Worm (Caenorhabditis elegans) whole organism, early embryonic: ENCODE results near the gene F49F1.14.
"Not testable (repeated sequence)": the region's sequence is repeated elsewhere in the genome, so short reads cannot be mapped to it uniquely, and the experiment has no call there.

Experiments
- B0310.2 ChIP-seq: sonication (generic microtip); optimal IDR thresholded peaks from 2 replicates; lab custom pipeline; 2016; ENCODE audit warnings: mild to moderate bottlenecking, missing genetic modification characterization, missing compliant biosample characterization
- F13C5.2 ChIP-seq: sonication (generic microtip); optimal IDR thresholded peaks from 2 replicates; lab custom pipeline; 2017; ENCODE audit warnings: mild to moderate bottlenecking, missing genetic modification characterization, inconsistent platforms, missing compliant biosample characterization
- aly-1 ChIP-seq: sonication (generic microtip); optimal IDR thresholded peaks from 2 replicates; lab custom pipeline; 2016; ENCODE audit warnings: missing genetic modification characterization, missing compliant biosample characterization
- ama-1 ChIP-seq: fragments of 150-350 bp; optimal IDR thresholded peaks from 2 replicates; lab custom pipeline; 2014
- ceh-13 ChIP-seq: fragments of 200-800 bp; sonication (Bioruptor generic); optimal IDR thresholded peaks from 2 replicates; lab custom pipeline; 2018; ENCODE audit warnings: mild to moderate bottlenecking, missing genetic modification characterization, missing compliant biosample characterization
- ceh-36 ChIP-seq: sonication (generic microtip); optimal IDR thresholded peaks from 2 replicates; lab custom pipeline; 2016; ENCODE audit warnings: missing genetic modification characterization, inconsistent platforms, missing compliant biosample characterization
- ets-7 ChIP-seq: sonication (generic microtip); optimal IDR thresholded peaks from 2 replicates; lab custom pipeline; 2016; ENCODE audit warnings: missing genotype, missing genetic modification characterization, missing compliant biosample characterization
- flt-1 ChIP-seq: fragments of 200-800 bp; sonication (Bioruptor generic); IDR thresholded peaks from 2 replicates; pipeline ENCODE4 v1.3.6; 2022; ENCODE audit warnings: missing genetic modification characterization, missing compliant biosample characterization
- hmbx-1 ChIP-seq: sonication (generic microtip); optimal IDR thresholded peaks from 2 replicates; lab custom pipeline; 2016; ENCODE audit warnings: mild to moderate bottlenecking, missing genetic modification characterization, missing compliant biosample characterization
- hmg-4 ChIP-seq: fragments of 200-800 bp; sonication (Bioruptor generic); optimal IDR thresholded peaks from 2 replicates; lab custom pipeline; 2018; ENCODE audit warnings: mild to moderate bottlenecking, missing genetic modification characterization, missing compliant biosample characterization
- hnd-1 ChIP-seq: sonication (generic microtip); optimal IDR thresholded peaks from 2 replicates; lab custom pipeline; 2016; ENCODE audit warnings: missing genetic modification characterization, missing compliant biosample characterization
- pes-1 ChIP-seq: fragments of 200-800 bp; sonication (Bioruptor generic); IDR thresholded peaks from 2 replicates; pipeline ENCODE4 v1.3.6; 2022; ENCODE audit warnings: missing genetic modification reagents, missing genetic modification characterization, missing compliant biosample characterization
- scrt-1 ChIP-seq: fragments of 200-800 bp; sonication (Bioruptor generic); IDR thresholded peaks from 2 replicates; pipeline ENCODE4 v1.3.6; 2022; ENCODE audit warnings: missing genetic modification characterization, missing compliant biosample characterization
- sea-1 ChIP-seq: fragments of 200-800 bp; sonication (Bioruptor generic); conservative IDR thresholded peaks from 2 replicates; pipeline ENCODE4 v1.3.6; 2022; ENCODE audit warnings: missing genetic modification characterization, missing compliant biosample characterization
- tbx-11 ChIP-seq: fragments of 200-800 bp; sonication (Bioruptor generic); IDR thresholded peaks from 2 replicates; pipeline ENCODE4 v1.3.6; 2022; ENCODE audit warnings: missing genetic modification characterization, missing compliant biosample characterization
- tbx-37 ChIP-seq: fragments of 200-800 bp; sonication (Bioruptor generic); conservative IDR thresholded peaks from 2 replicates; pipeline ENCODE4 v1.3.6; 2022; ENCODE audit warnings: missing genetic modification reagents, missing genetic modification characterization, missing compliant biosample characterization
- tra-4 ChIP-seq: sonication (generic microtip); optimal IDR thresholded peaks from 2 replicates; lab custom pipeline; 2017; ENCODE audit warnings: missing genetic modification characterization, missing compliant biosample characterization

F49F1.14 gene

DNA sequence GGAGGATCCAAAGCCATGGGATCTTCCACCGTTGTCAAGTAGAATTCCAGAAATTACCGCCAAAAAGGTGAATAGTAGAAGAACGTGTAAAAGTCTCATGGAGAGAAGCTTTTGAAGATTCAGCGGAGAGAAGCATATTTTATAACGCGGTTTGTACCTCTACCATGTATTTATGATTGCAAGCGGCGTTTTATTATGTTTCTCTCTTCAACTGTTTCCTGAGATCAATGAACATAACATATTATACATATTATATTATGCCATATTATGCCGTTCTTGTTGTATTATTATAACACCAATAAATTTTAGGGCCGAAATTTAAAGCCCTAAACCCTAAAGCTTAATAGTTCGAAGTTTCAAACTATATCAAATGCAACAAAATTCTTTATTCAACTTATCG, 28.0 kb upstream of the F49F1.14 start, which contains the start of gene F49F1.18:
F49F1.18 (minus strand) TSS at position 101 of the 400 bp plus-strand sequence.
- TF ChIP-seq hmbx-1 (tag; lab: Kevin White, UChicago) (no peak), scrt-1 (GFP tag; lab: Robert Waterston, UW) (no peak), ama-1 (lab: Kevin White, UChicago) (no peak), tbx-11 (GFP tag; lab: Robert Waterston, UW) (no peak), aly-1 (tag; lab: Kevin White, UChicago) (no peak), tbx-37 (GFP tag; lab: Robert Waterston, UW) (no peak), pes-1 (no peak), flt-1 (GFP tag; lab: Robert Waterston, UW) (no peak), F13C5.2 (tag; lab: Kevin White, UChicago) (no peak), hnd-1 (no peak), tra-4 (no peak), hmg-4 (GFP tag; lab: Kevin White, UChicago) (no peak), ceh-13 (GFP tag; lab: Kevin White, UChicago) (no peak), sea-1 (GFP tag; lab: Robert Waterston, UW) (no peak), ceh-36 (tag; lab: Kevin White, UChicago) (no peak), B0310.2 (tag; lab: Kevin White, UChicago) (no peak), ets-7 (tag; lab: Kevin White, UChicago) (no peak)

DNA sequence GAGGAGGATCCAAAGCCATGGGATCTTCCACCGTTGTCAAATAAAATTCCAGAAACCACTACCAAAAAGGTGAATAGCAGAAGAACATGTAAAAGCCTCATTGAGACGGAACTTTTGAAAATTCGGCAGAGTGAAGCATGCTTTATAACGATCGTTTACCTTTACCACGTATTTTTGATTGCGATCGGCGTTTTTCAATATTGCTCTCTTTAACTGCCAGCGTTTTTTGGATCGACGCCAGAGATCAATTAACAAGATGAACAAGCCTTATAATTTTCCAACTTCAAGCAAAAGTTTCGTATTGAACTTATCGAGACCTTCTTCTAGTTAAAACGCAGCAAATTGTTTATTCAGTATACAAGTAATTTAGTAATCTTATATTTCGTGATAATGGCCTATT, 26.7 kb upstream of the F49F1.14 start, which contains the start of gene F49F1.10:
F49F1.10 (minus strand) TSS at position 101 of the 400 bp plus-strand sequence.
- no peak for TF ChIP-seq hnd-1
- TF ChIP-seq F13C5.2 (tag; lab: Kevin White, UChicago): no peak
- TF ChIP-seq B0310.2 (tag; lab: Kevin White, UChicago): no peak
- TF ChIP-seq scrt-1 (GFP tag; lab: Robert Waterston, UW): no peak
- TF ChIP-seq pes-1: no peak
- TF ChIP-seq flt-1 (GFP tag; lab: Robert Waterston, UW): no peak
- no peak for TF ChIP-seq ama-1 (lab: Kevin White, UChicago)
- TF ChIP-seq ceh-13 (GFP tag; lab: Kevin White, UChicago): no peak

DNA sequence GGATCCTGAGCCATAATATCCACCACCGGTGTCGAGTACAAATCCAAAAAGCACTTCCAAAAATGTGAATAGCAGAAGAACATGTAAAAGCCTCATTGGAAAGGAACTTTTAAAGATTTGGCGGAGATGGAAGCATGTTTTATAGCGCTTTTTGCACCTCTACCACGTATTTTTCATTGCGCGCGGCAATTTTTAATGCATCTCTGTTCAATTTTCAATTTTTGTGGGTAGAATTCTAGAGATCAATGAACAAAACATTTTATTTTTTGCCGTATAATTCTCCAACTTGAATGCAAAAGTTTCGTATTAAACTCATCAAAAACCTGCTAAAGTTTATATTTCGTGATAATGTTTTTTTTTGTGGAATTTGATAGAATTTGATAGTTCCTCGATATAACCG, 25.2 kb upstream of the F49F1.14 start, which contains the start of gene F49F1.9:
F49F1.9 (minus strand) TSS at position 101 of the 400 bp plus-strand sequence.
- no peak for TF ChIP-seq hmg-4 (GFP tag; lab: Kevin White, UChicago)
- no peak for TF ChIP-seq ceh-13 (GFP tag; lab: Kevin White, UChicago)
- TF ChIP-seq hnd-1: no peak
- no peak for TF ChIP-seq sea-1 (GFP tag; lab: Robert Waterston, UW)
- TF ChIP-seq ceh-36 (tag; lab: Kevin White, UChicago): no peak
- no peak for TF ChIP-seq F13C5.2 (tag; lab: Kevin White, UChicago)

DNA sequence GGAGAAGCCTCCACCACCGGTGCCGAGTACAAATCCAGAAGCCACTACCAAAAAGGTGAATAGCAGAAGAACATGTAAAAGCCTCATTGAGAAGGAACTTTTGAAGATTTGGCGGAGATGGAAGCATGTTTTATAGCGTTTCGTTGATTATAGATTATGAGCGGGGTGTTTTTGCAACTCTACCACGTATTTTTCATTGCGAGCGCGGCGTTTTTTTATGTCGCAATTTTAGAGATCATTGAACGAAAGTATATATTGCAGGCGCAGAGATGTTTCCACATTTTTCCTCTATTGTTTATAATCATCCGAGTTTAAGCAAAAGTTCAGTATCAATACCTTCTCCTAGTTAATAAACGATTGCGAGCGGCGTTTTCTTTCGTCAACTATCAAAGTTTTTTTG, 23.5 kb upstream of the F49F1.14 start, which contains the start of gene F49F1.17:
F49F1.17 (minus strand) TSS at position 101 of the 400 bp plus-strand sequence.
- no peak for TF ChIP-seq tbx-37 (GFP tag; lab: Robert Waterston, UW)

DNA sequence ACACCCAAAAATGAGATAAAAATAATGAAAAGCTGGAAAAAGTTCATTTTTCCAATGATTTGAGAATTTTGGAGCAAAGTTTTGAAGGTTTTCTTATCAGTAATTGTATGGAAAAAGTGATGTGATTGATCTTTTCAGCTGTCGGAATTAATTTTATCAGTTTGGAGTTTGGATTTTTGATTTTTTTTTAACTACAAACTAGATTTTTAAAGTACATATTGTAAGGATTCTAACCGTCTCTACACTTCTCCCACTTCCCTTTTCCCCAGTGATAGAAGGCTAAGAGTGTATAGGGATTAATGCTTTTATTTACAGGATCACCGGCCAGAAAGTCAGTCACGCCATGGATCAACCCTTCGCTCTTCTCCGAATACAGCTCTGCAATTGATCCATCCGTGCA, 13.4 kb upstream of the F49F1.14 start, which contains the start of gene F49F1.7:
F49F1.7 (minus strand) TSS at position 101 of the 400 bp plus-strand sequence.
- not testable (repeated sequence) for TF ChIP-seq ama-1 (lab: Kevin White, UChicago); ceh-13 (GFP tag; lab: Kevin White, UChicago); hmg-4 (GFP tag; lab: Kevin White, UChicago)

DNA sequence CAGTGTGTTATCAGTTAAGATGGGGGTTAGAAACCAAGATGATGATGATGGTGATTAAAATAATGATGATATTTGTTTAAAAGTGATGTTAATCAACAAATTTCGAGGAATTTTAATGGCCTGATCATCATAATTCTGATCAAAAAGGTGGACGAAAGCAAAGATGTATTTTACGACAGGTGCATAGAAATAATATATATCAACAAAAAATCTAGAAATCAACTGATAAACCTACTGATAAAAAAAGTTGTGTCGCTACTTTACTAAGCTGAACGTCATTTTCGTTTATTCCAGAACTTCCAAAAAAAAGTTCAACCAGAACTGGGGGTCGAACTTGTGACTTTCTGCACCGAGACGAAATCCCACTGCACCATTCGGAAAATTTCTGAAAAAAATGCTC, 10.8 kb upstream of the F49F1.14 start, which contains the start of gene mul-1:
mul-1 (minus strand) TSS at position 84 of the 400 bp plus-strand sequence.
- no peak for TF ChIP-seq hmbx-1 (tag; lab: Kevin White, UChicago)
- TF ChIP-seq ceh-13 (GFP tag; lab: Kevin White, UChicago): no peak
- no peak for TF ChIP-seq flt-1 (GFP tag; lab: Robert Waterston, UW)
- no peak for TF ChIP-seq tbx-37 (GFP tag; lab: Robert Waterston, UW)
- TF ChIP-seq tbx-11 (GFP tag; lab: Robert Waterston, UW): no peak
- TF ChIP-seq B0310.2 (tag; lab: Kevin White, UChicago): no peak
- no peak for TF ChIP-seq scrt-1 (GFP tag; lab: Robert Waterston, UW)
- TF ChIP-seq ceh-36 (tag; lab: Kevin White, UChicago): no peak

DNA sequence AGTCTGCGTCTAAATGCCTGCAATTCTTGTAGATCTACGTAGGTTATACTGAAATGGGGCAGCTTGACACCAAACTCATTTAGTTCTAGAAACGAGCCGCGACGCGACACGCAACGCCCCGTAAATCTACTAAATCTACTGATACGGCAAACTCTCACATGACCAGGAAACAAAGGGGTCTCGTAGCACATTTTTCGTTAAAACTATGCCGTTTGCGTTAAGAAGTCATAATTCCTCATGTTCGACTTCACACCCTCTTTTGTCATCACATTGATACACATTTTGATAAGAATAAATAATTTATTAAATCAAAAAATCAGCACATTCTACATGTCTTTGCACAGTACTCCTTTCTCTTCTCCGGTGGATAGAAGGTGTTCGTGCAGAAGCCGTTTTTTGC, 8.8 kb upstream of the F49F1.14 start:
- TF ChIP-seq tra-4: no peak
- no peak for TF ChIP-seq tbx-37 (GFP tag; lab: Robert Waterston, UW)
- TF ChIP-seq hnd-1: no peak
- no peak for TF ChIP-seq aly-1 (tag; lab: Kevin White, UChicago)
- no peak for TF ChIP-seq ceh-13 (GFP tag; lab: Kevin White, UChicago)
- no peak for TF ChIP-seq hmg-4 (GFP tag; lab: Kevin White, UChicago)
- TF ChIP-seq sea-1 (GFP tag; lab: Robert Waterston, UW): no peak
- no peak for TF ChIP-seq B0310.2 (tag; lab: Kevin White, UChicago)
- TF ChIP-seq scrt-1 (GFP tag; lab: Robert Waterston, UW): no peak
- TF ChIP-seq ceh-36 (tag; lab: Kevin White, UChicago): no peak
- no peak for TF ChIP-seq hmbx-1 (tag; lab: Kevin White, UChicago)
- no peak for TF ChIP-seq tbx-11 (GFP tag; lab: Robert Waterston, UW)
- no peak for TF ChIP-seq pes-1

DNA sequence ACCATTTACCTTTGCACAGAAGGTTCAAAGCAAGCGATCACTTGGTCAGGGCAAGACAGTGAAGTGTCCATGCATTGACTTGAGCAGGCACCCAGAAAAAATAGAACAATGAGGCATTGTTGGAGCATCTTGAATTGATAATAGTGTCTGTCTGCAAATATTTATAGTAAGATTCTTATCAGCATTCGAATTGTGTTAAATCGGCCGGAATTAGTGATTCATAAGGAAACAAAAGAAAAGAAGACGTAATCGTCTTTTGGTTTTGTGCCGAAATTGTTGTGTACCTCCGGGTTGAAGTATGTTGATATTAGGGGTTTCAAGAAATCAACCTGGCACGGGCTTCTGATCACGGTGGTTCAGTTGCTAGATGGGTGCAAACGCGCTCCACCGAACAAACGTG, 8.0 kb upstream of the F49F1.14 start, which contains the start of gene F49F1.5:
F49F1.5 (minus strand) TSS at position 153 of the 400 bp plus-strand sequence.
- TF ChIP-seq ceh-13 (GFP tag; lab: Kevin White, UChicago): no peak
- no peak for TF ChIP-seq tbx-11 (GFP tag; lab: Robert Waterston, UW)
- no peak for TF ChIP-seq tbx-37 (GFP tag; lab: Robert Waterston, UW)
- TF ChIP-seq F13C5.2 (tag; lab: Kevin White, UChicago): no peak
- no peak for TF ChIP-seq hnd-1
- no peak for TF ChIP-seq sea-1 (GFP tag; lab: Robert Waterston, UW)
- no peak for TF ChIP-seq ets-7 (tag; lab: Kevin White, UChicago)
- no peak for TF ChIP-seq flt-1 (GFP tag; lab: Robert Waterston, UW)
- TF ChIP-seq ceh-36 (tag; lab: Kevin White, UChicago): no peak
- TF ChIP-seq ama-1 (lab: Kevin White, UChicago): no peak
- no peak for TF ChIP-seq scrt-1 (GFP tag; lab: Robert Waterston, UW)
- TF ChIP-seq tra-4: no peak
- TF ChIP-seq pes-1: no peak
- TF ChIP-seq hmbx-1 (tag; lab: Kevin White, UChicago): no peak
- TF ChIP-seq B0310.2 (tag; lab: Kevin White, UChicago): no peak
